Worm (Caenorhabditis elegans) whole organism, early embryonic: ENCODE measurements around the gene sod-4.

Experiments
- B0310.2 ChIP-seq: sonication (generic microtip); optimal IDR thresholded peaks from 2 replicates; lab custom pipeline; 2016; ENCODE audit warnings: mild to moderate bottlenecking, missing genetic modification characterization, missing compliant biosample characterization
- F13C5.2 ChIP-seq: sonication (generic microtip); optimal IDR thresholded peaks from 2 replicates; lab custom pipeline; 2017; ENCODE audit warnings: mild to moderate bottlenecking, missing genetic modification characterization, inconsistent platforms, missing compliant biosample characterization
- aly-1 ChIP-seq: sonication (generic microtip); optimal IDR thresholded peaks from 2 replicates; lab custom pipeline; 2016; ENCODE audit warnings: missing genetic modification characterization, missing compliant biosample characterization
- ama-1 ChIP-seq: fragments of 150-350 bp; optimal IDR thresholded peaks from 2 replicates; lab custom pipeline; 2014
- ceh-13 ChIP-seq: fragments of 200-800 bp; sonication (Bioruptor generic); optimal IDR thresholded peaks from 2 replicates; lab custom pipeline; 2018; ENCODE audit warnings: mild to moderate bottlenecking, missing genetic modification characterization, missing compliant biosample characterization
- ets-7 ChIP-seq: sonication (generic microtip); optimal IDR thresholded peaks from 2 replicates; lab custom pipeline; 2016; ENCODE audit warnings: missing genotype, missing genetic modification characterization, missing compliant biosample characterization
- flt-1 ChIP-seq: fragments of 200-800 bp; sonication (Bioruptor generic); IDR thresholded peaks from 2 replicates; pipeline ENCODE4 v1.3.6; 2022; ENCODE audit warnings: missing genetic modification characterization, missing compliant biosample characterization
- hmg-4 ChIP-seq: fragments of 200-800 bp; sonication (Bioruptor generic); optimal IDR thresholded peaks from 2 replicates; lab custom pipeline; 2018; ENCODE audit warnings: mild to moderate bottlenecking, missing genetic modification characterization, missing compliant biosample characterization
- hnd-1 ChIP-seq: sonication (generic microtip); optimal IDR thresholded peaks from 2 replicates; lab custom pipeline; 2016; ENCODE audit warnings: missing genetic modification characterization, missing compliant biosample characterization
- pes-1 ChIP-seq: fragments of 200-800 bp; sonication (Bioruptor generic); IDR thresholded peaks from 2 replicates; pipeline ENCODE4 v1.3.6; 2022; ENCODE audit warnings: missing genetic modification reagents, missing genetic modification characterization, missing compliant biosample characterization
- tbx-11 ChIP-seq: fragments of 200-800 bp; sonication (Bioruptor generic); IDR thresholded peaks from 2 replicates; pipeline ENCODE4 v1.3.6; 2022; ENCODE audit warnings: missing genetic modification characterization, missing compliant biosample characterization
- tbx-37 ChIP-seq: fragments of 200-800 bp; sonication (Bioruptor generic); conservative IDR thresholded peaks from 2 replicates; pipeline ENCODE4 v1.3.6; 2022; ENCODE audit warnings: missing genetic modification reagents, missing genetic modification characterization, missing compliant biosample characterization
- tra-4 ChIP-seq: sonication (generic microtip); optimal IDR thresholded peaks from 2 replicates; lab custom pipeline; 2017; ENCODE audit warnings: missing genetic modification characterization, missing compliant biosample characterization

DNA sequence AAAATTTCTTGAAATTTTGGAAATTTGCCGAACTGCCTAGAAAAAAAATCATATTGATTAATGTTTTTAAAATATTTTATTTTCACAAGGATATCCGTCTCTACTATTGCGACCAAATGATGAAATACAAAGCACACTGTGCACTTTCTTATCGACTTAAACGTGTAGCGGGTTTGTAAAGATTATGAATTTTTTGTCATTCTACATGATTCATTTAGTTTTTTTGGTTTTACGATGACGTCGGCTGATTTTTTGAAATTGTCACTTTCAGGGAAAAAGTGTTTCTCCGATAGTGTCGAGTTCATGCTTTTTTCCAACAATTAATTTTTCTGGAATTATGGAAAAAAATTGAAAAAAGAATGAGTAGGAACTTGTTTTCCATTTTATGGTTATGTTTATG, 23.6 kb downstream of the sod-4 start:
- TF ChIP-seq ets-7 (no peak), B0310.2 (tag; lab: Kevin White, UChicago) (no peak), ama-1 (lab: Kevin White, UChicago) (no peak), pes-1 (GFP tag; lab: Robert Waterston, UW) (no peak), flt-1 (GFP tag; lab: Robert Waterston, UW) (no peak), hnd-1 (tag; lab: Kevin White, UChicago) (no peak), ceh-13 (GFP tag; lab: Kevin White, UChicago) (no peak), tbx-37 (GFP tag; lab: Robert Waterston, UW) (no peak), aly-1 (no peak), F13C5.2 (tag; lab: Kevin White, UChicago) (no peak), hmg-4 (GFP tag; lab: Kevin White, UChicago) (no peak), tbx-11 (GFP tag; lab: Robert Waterston, UW) (no peak), tra-4 (tag; lab: Kevin White, UChicago) (no peak)
